Fruit fly (Drosophila melanogaster) whole organism, embryonic: ENCODE results near the gene Takl2.

ENCODE experiments used
- Atf3 ChIP-seq: fragments of 200-800 bp; sonication (Bioruptor generic); optimal IDR thresholded peaks from 3 replicates; lab custom pipeline; 2016; ENCODE audit warnings: missing biosample characterization, missing genetic modification characterization
- Awh ChIP-seq: fragments of 200-800 bp; sonication (Bioruptor generic); IDR thresholded peaks from 2 replicates; pipeline ENCODE4, ENCODE4 v1.3.6; 2022; ENCODE audit warnings: missing biosample characterization, missing genetic modification characterization
- Bgb ChIP-seq: fragments of 200-800 bp; sonication (Bioruptor generic); IDR thresholded peaks from 2 replicates; pipeline ENCODE4 v1.3.6; 2022; ENCODE audit warnings: missing biosample characterization, missing genetic modification characterization; ENCODE audit not compliant: partially characterized antibody
- Blimp-1 ChIP-seq: fragments of 200-800 bp; sonication (Bioruptor generic); optimal IDR thresholded peaks from 3 replicates; lab custom pipeline; 2018; ENCODE audit warnings: missing biosample characterization, missing genetic modification characterization, mild to moderate bottlenecking, moderate library complexity, missing genetic modification reagents
- CG10543 ChIP-seq: fragments of 200-800 bp; sonication (Bioruptor generic); optimal IDR thresholded peaks from 3 replicates; lab custom pipeline; 2017; ENCODE audit warnings: missing biosample characterization, mild to moderate bottlenecking, missing genetic modification characterization, moderate library complexity
- CG10565 ChIP-seq: fragments of 200-800 bp; sonication (Bioruptor generic); optimal IDR thresholded peaks from 3 replicates; lab custom pipeline; 2016; ENCODE audit warnings: missing biosample characterization, mild to moderate bottlenecking, missing genetic modification characterization
- CG12219 ChIP-seq: fragments of 200-800 bp; sonication (Bioruptor generic); optimal IDR thresholded peaks from 3 replicates; lab custom pipeline; 2018; ENCODE audit warnings: missing biosample characterization, mild to moderate bottlenecking, missing genetic modification characterization
- CG12299 ChIP-seq: fragments of 200-800 bp; sonication (Bioruptor generic); optimal IDR thresholded peaks from 2 replicates; lab custom pipeline; 2018; ENCODE audit warnings: missing biosample characterization, mild to moderate bottlenecking, missing genetic modification characterization
- CG15514 ChIP-seq: fragments of 200-800 bp; sonication (Bioruptor generic); optimal IDR thresholded peaks from 3 replicates; lab custom pipeline; 2017; ENCODE audit warnings: missing biosample characterization, missing genetic modification characterization, mild to moderate bottlenecking, moderate library complexity, missing genetic modification reagents
- CG32772 ChIP-seq: fragments of 200-800 bp; sonication (Bioruptor generic); IDR thresholded peaks from 2 replicates; pipeline ENCODE4 v1.3.6; 2022; ENCODE audit warnings: missing biosample characterization, missing genetic modification characterization
- CG4328 ChIP-seq: fragments of 200-800 bp; sonication (Bioruptor generic); optimal IDR thresholded peaks from 3 replicates; lab custom pipeline; 2017; ENCODE audit warnings: missing biosample characterization, missing genetic modification reagents, missing genetic modification characterization
- CG5245 ChIP-seq: fragments of 200-800 bp; sonication (Bioruptor generic); optimal IDR thresholded peaks from 3 replicates; lab custom pipeline; 2016; ENCODE audit warnings: missing biosample characterization, missing genetic modification characterization
- CG6254 ChIP-seq: fragments of 200-800 bp; sonication (Bioruptor generic); optimal IDR thresholded peaks from 3 replicates; lab custom pipeline; 2017; ENCODE audit warnings: mild to moderate bottlenecking, missing biosample characterization, missing genetic modification reagents, missing genetic modification characterization
- CG6854 ChIP-seq: fragments of 200-800 bp; sonication (Bioruptor generic); optimal IDR thresholded peaks from 3 replicates; lab custom pipeline; 2017; ENCODE audit warnings: missing biosample characterization, mild to moderate bottlenecking, missing genetic modification characterization
- CG8478 ChIP-seq: fragments of >200 bp; optimal IDR thresholded peaks from 2 replicates; lab custom pipeline; 2018
- CG9437 ChIP-seq: fragments of 200-800 bp; sonication (Bioruptor generic); optimal IDR thresholded peaks from 2 replicates; lab custom pipeline; 2018; ENCODE audit warnings: missing biosample characterization, mild to moderate bottlenecking, missing genetic modification characterization
- Chrac-16 ChIP-seq: fragments of 200-800 bp; sonication (Bioruptor generic); optimal IDR thresholded peaks from 3 replicates; lab custom pipeline; 2016; ENCODE audit warnings: missing biosample characterization, missing genetic modification characterization
- D ChIP-seq, 2 experiments: fragments of 200-800 bp in 1 of 2; fragments of >200 bp in 1 of 2; sonication (Bioruptor generic) in 1 of 2; optimal IDR thresholded peaks; 2 replicates in 1 of 2; 3 replicates in 1 of 2; lab custom pipeline; 2017; ENCODE audit warnings: mild to moderate bottlenecking in 1 of 2, missing biosample characterization in 1 of 2, missing genetic modification characterization in 1 of 2, missing genetic modification reagents in 1 of 2
- Dad ChIP-seq: fragments of 200-800 bp; sonication (Bioruptor generic); optimal IDR thresholded peaks from 3 replicates; lab custom pipeline; 2016; ENCODE audit warnings: missing biosample characterization, missing genetic modification characterization
- Drgx ChIP-seq: fragments of 200-800 bp; sonication (Bioruptor generic); IDR thresholded peaks from 2 replicates; pipeline ENCODE4 v1.3.6; 2022; ENCODE audit warnings: missing biosample characterization, missing genetic modification characterization
- H15 ChIP-seq: fragments of 200-800 bp; sonication (Bioruptor generic); IDR thresholded peaks from 3 replicates; pipeline ENCODE4 v1.3.6; 2022; ENCODE audit warnings: missing biosample characterization, missing genetic modification characterization
- Hr39 ChIP-seq: fragments of >200 bp; optimal IDR thresholded peaks from 2 replicates; lab custom pipeline; 2017
- Hr78 ChIP-seq, 2 experiments: fragments of 200-800 bp in 1 of 2; fragments of >200 bp in 1 of 2; sonication (Bioruptor generic) in 1 of 2; optimal IDR thresholded peaks; 2 replicates each; lab custom pipeline; 2017 to 2019; ENCODE audit warnings: missing biosample characterization in 2 of 2, missing genetic modification characterization in 2 of 2, mild to moderate bottlenecking in 1 of 2, moderate library complexity in 1 of 2
- Jarid2 ChIP-seq: fragments of 200-800 bp; sonication (Bioruptor generic); optimal IDR thresholded peaks from 3 replicates; lab custom pipeline; 2017; ENCODE audit warnings: mild to moderate bottlenecking, missing biosample characterization, missing genetic modification reagents, missing genetic modification characterization
- Lhr ChIP-seq: fragments of 200-800 bp; sonication (Bioruptor generic); optimal IDR thresholded peaks from 3 replicates; lab custom pipeline; 2017; ENCODE audit warnings: mild to moderate bottlenecking, missing biosample characterization, missing genetic modification reagents, missing genetic modification characterization
- Meics ChIP-seq: fragments of 200-800 bp; sonication (Bioruptor generic); optimal IDR thresholded peaks from 2 replicates; lab custom pipeline; 2017; ENCODE audit warnings: missing biosample characterization, mild to moderate bottlenecking, missing genetic modification characterization
- Opbp ChIP-seq: fragments of 200-800 bp; sonication (Bioruptor generic); IDR thresholded peaks from 3 replicates; pipeline ENCODE4 v1.3.6; 2022; ENCODE audit warnings: missing biosample characterization, missing genetic modification characterization; ENCODE audit not compliant: partially characterized antibody
- Pdp1 ChIP-seq, 2 experiments: fragments of 200-800 bp; sonication (Bioruptor generic); optimal IDR thresholded peaks; 3 replicates each; lab custom pipeline; 2016; ENCODE audit warnings: missing biosample characterization in 2 of 2, missing genetic modification characterization in 2 of 2, mild to moderate bottlenecking in 1 of 2, moderate library complexity in 1 of 2
- Spps ChIP-seq: fragments of 200-800 bp; sonication (Bioruptor generic); optimal IDR thresholded peaks from 2 replicates; lab custom pipeline; 2018; ENCODE audit warnings: missing biosample characterization, mild to moderate bottlenecking, missing genetic modification characterization
- bbx ChIP-seq: fragments of 200-800 bp; sonication (Bioruptor generic); IDR thresholded peaks from 2 replicates; pipeline ENCODE4 v1.3.6; 2022; ENCODE audit warnings: missing biosample characterization, missing genetic modification characterization; ENCODE audit not compliant: partially characterized antibody
- cad ChIP-seq: fragments of >200 bp; optimal IDR thresholded peaks from 2 replicates; lab custom pipeline; 2017; ENCODE audit warnings: missing biosample characterization, missing genetic modification characterization
- chinmo ChIP-seq: fragments of 200-800 bp; sonication (Bioruptor generic); IDR thresholded peaks from 4 replicates; pipeline ENCODE4 v1.3.6; 2022; ENCODE audit warnings: missing biosample characterization, missing genetic modification characterization; ENCODE audit not compliant: partially characterized antibody
- cwo ChIP-seq: fragments of 200-800 bp; sonication (Bioruptor generic); optimal IDR thresholded peaks from 3 replicates; lab custom pipeline; 2017; ENCODE audit warnings: missing biosample characterization, missing genetic modification characterization, mild to moderate bottlenecking, moderate library complexity, missing genetic modification reagents
- dysf ChIP-seq: fragments of 200-800 bp; sonication (Bioruptor generic); IDR thresholded peaks from 3 replicates; pipeline ENCODE4 v1.3.6; 2022; ENCODE audit warnings: missing biosample characterization, missing genetic modification characterization
- gcm ChIP-seq: fragments of 200-800 bp; sonication (Bioruptor generic); optimal IDR thresholded peaks from 2 replicates; lab custom pipeline; 2019; ENCODE audit warnings: missing biosample characterization, mild to moderate bottlenecking, missing genetic modification characterization, moderate library complexity
- grn ChIP-seq: fragments of 200-800 bp; sonication (Bioruptor generic); optimal IDR thresholded peaks from 3 replicates; lab custom pipeline; 2017; ENCODE audit warnings: missing biosample characterization, missing genetic modification characterization
- lab ChIP-seq: fragments of 200-800 bp; sonication (Bioruptor generic); optimal IDR thresholded peaks from 3 replicates; lab custom pipeline; 2017; ENCODE audit warnings: missing biosample characterization, missing genetic modification characterization, mild to moderate bottlenecking, moderate library complexity, missing genetic modification reagents
- mam ChIP-seq: fragments of 200-800 bp; sonication (Bioruptor generic); optimal IDR thresholded peaks from 3 replicates; lab custom pipeline; 2016; ENCODE audit warnings: missing biosample characterization, missing genetic modification characterization
- nerfin-1 ChIP-seq: fragments of 200-800 bp; sonication (Bioruptor generic); optimal IDR thresholded peaks from 3 replicates; lab custom pipeline; 2019; ENCODE audit warnings: missing biosample characterization, mild to moderate bottlenecking, missing genetic modification characterization, moderate library complexity
- nerfin-2 ChIP-seq: fragments of 200-800 bp; sonication (Bioruptor generic); IDR thresholded peaks from 2 replicates; pipeline ENCODE4 v1.3.6; 2022; ENCODE audit warnings: missing biosample characterization, missing genetic modification characterization; ENCODE audit not compliant: partially characterized antibody
- nmo ChIP-seq: fragments of 200-800 bp; sonication (Bioruptor generic); optimal IDR thresholded peaks from 2 replicates; lab custom pipeline; 2018; ENCODE audit warnings: missing biosample characterization, mild to moderate bottlenecking, missing genetic modification characterization, moderate library complexity
- oc ChIP-seq: fragments of 200-800 bp; sonication (Bioruptor generic); optimal IDR thresholded peaks from 2 replicates; lab custom pipeline; 2018; ENCODE audit warnings: missing biosample characterization, mild to moderate bottlenecking, missing genetic modification characterization, moderate library complexity
- pfk ChIP-seq: fragments of 200-800 bp; sonication (Bioruptor generic); optimal IDR thresholded peaks from 2 replicates; lab custom pipeline; 2018; ENCODE audit warnings: missing biosample characterization, mild to moderate bottlenecking, missing genetic modification characterization, moderate library complexity
- row ChIP-seq: fragments of 200-800 bp; sonication (Bioruptor generic); IDR thresholded peaks from 3 replicates; pipeline ENCODE4 v1.3.6; 2022; ENCODE audit warnings: missing biosample characterization, missing genetic modification characterization
- salm ChIP-seq: fragments of 200-800 bp; sonication (Bioruptor generic); optimal IDR thresholded peaks from 2 replicates; lab custom pipeline; 2018; ENCODE audit warnings: missing biosample characterization, mild to moderate bottlenecking, missing genetic modification characterization
- sd ChIP-seq: fragments of 200-800 bp; sonication (Bioruptor generic); optimal IDR thresholded peaks from 3 replicates; lab custom pipeline; 2018; ENCODE audit warnings: missing biosample characterization, mild to moderate bottlenecking, missing genetic modification characterization, moderate library complexity
- sens ChIP-seq: fragments of 200-800 bp; sonication (Bioruptor generic); peaks from one replicate; lab custom pipeline; 2016; ENCODE audit warnings: missing biosample characterization, missing genetic modification characterization
- sug ChIP-seq: fragments of 200-800 bp; optimal IDR thresholded peaks from 2 replicates; lab custom pipeline; 2019; ENCODE audit warnings: missing biosample characterization, mild to moderate bottlenecking, missing genetic modification characterization, moderate library complexity

The Takl2 gene

dm6 chr3R:22780135-22780534, 46.5 kb upstream of the Takl2 start (continued):
- TF ChIP-seq Hr78 (GFP tag; optimal IDR thresholded peaks at IDR 0.05; lab: Kevin White, UChicago) (peak in 1 of 2 experiments; percentile 59), Awh (GFP tag; lab: Robert Waterston, UW) (0 out of 2 replicates have a peak, but pooled peaks have one; percentile 37), D (optimal IDR thresholded peaks at IDR 0.05; lab: Kevin White, UChicago) (no peak), D (GFP tag; optimal IDR thresholded peaks at IDR 0.05; lab: Kevin White, UChicago) (peak; percentile 28), Opbp (GFP tag; lab: Robert Waterston, UW) (no peak), CG6254 (GFP tag; lab: Kevin White, UChicago) (peak; percentile 73), gcm (GFP tag; lab: Kevin White, UChicago) (peak; percentile 35), nerfin-1 (tag; lab: Kevin White, UChicago) (no peak), row (GFP tag; lab: Robert Waterston, UW) (0 out of 3 replicates have a peak, but pooled peaks have one; percentile 13), sens (peak; percentile 55), CG10543 (GFP tag; lab: Kevin White, UChicago) (peak; percentile 3), sug (tag; lab: Kevin White, UChicago) (peak; percentile 44), Blimp-1 (GFP tag; lab: Kevin White, UChicago) (peak; percentile 12), Drgx (GFP tag; lab: Robert Waterston, UW) (0 out of 2 replicates have a peak, but pooled peaks have one; percentile 33), salm (tag; lab: Kevin White, UChicago) (peak; percentile 18)
- TF ChIP-seq, all 482 proteins: peak for 25

DNA sequence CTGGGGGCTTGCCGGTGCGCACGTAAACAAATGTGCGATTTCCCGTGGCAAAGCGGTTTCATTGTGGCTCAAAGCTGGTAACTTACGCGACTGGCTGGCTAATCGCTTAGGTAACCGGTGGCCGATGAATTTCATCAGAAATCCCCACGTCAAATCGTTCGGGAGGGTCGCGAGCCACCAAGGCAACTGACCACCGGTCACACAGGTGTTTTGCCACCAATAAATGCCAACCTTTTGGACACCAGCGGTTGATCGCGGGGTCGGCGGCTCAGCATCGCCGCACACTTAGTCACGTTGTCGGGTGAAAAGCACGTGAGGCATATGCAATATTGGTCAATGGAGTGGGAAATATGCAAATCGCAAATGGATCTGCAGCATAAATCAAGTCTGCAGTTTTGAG, 42.8 kb upstream of the Takl2 start:
- TF ChIP-seq Pdp1 (GFP tag; optimal IDR thresholded peaks at IDR 0.05; lab: Kevin White, UChicago), result peak in 1 of 2 experiments; percentile 50
- no peak for TF ChIP-seq bbx (GFP tag; lab: Robert Waterston, UW)
- TF ChIP-seq pfk (GFP tag; lab: Kevin White, UChicago), result no peak
- no peak for TF ChIP-seq CG10565 (GFP tag; lab: Kevin White, UChicago)
- TF ChIP-seq Atf3 (GFP tag; lab: Kevin White, UChicago), result no peak
- TF ChIP-seq H15 (GFP tag; lab: Robert Waterston, UW), result no peak
- no peak for TF ChIP-seq nmo (GFP tag; lab: Kevin White, UChicago)
- no peak for TF ChIP-seq CG9437 (GFP tag; lab: Kevin White, UChicago)
- no peak for TF ChIP-seq mam (GFP tag; lab: Kevin White, UChicago)
- TF ChIP-seq CG32772 (GFP tag; lab: Robert Waterston, UW), result no peak
- peak; percentile 88 for TF ChIP-seq chinmo (GFP tag; lab: Robert Waterston, UW)
- no peak for TF ChIP-seq Spps
- TF ChIP-seq Bgb (GFP tag; lab: Robert Waterston, UW), result no peak
- no peak for TF ChIP-seq CG5245 (GFP tag; lab: Kevin White, UChicago)
- no peak for TF ChIP-seq dysf
- TF ChIP-seq Dad (GFP tag; lab: Kevin White, UChicago), result no peak
- no peak for TF ChIP-seq CG4328
- TF ChIP-seq nerfin-2, result 0 out of 2 replicates have a peak, but pooled peaks have one; percentile 35
- TF ChIP-seq Lhr (GFP tag; lab: Kevin White, UChicago), result no peak
- TF ChIP-seq CG6854, result no peak
- TF ChIP-seq grn, result no peak
- TF ChIP-seq CG15514 (GFP tag; lab: Kevin White, UChicago), result no peak
- peak; percentile 72 for TF ChIP-seq sd (tag; lab: Kevin White, UChicago)
- no peak for TF ChIP-seq Chrac-16 (GFP tag; lab: Kevin White, UChicago)
- no peak for TF ChIP-seq Hr39 (lab: Kevin White, UChicago)
- TF ChIP-seq CG12299 (tag; lab: Kevin White, UChicago), result no peak
- TF ChIP-seq CG12219 (GFP tag; lab: Kevin White, UChicago), result no peak
- no peak for TF ChIP-seq cad (GFP tag; lab: Kevin White, UChicago)
- no peak for TF ChIP-seq lab (GFP tag; lab: Kevin White, UChicago)
- peak; percentile 47 for TF ChIP-seq oc (tag; lab: Kevin White, UChicago)
- no peak for TF ChIP-seq CG8478 (lab: Kevin White, UChicago)
- no peak for TF ChIP-seq Meics (GFP tag; lab: Kevin White, UChicago)
- no peak for TF ChIP-seq Jarid2 (GFP tag; lab: Kevin White, UChicago)
- peak; percentile 82 for TF ChIP-seq cwo (GFP tag; lab: Kevin White, UChicago)
